Worm (Caenorhabditis elegans): ENCODE measurements around the gene R04B5.6.

ce11 chrV:10098429-10098828 lies 13.5 kb downstream of the R04B5.6 start, which contains the start of gene ugt-47:
- TF ChIP-seq flt-1 (GFP tag; IDR thresholded peaks at IDR 0.05), result no peak
- TF ChIP-seq klf-2 (GFP tag; conservative IDR thresholded peaks at IDR 0.05), result no peak
- no peak for TF ChIP-seq med-1 (GFP tag; optimal IDR thresholded peaks at IDR 0.05; ENCODE audit: insufficient read depth)
